Fruit fly (Drosophila melanogaster) whole organism, embryonic: ENCODE data around the gene CG17028.

Experiments used
- Aef1 ChIP-seq: fragments of 200-800 bp; sonication (Bioruptor generic); IDR thresholded peaks from 3 replicates; pipeline ENCODE4 v1.3.6; 2022; ENCODE audit warnings: missing biosample characterization, missing genetic modification characterization
- Antp ChIP-seq: fragments of 200-800 bp; sonication (Bioruptor generic); optimal IDR thresholded peaks from 3 replicates; lab custom pipeline; 2016; ENCODE audit warnings: missing biosample characterization, missing genetic modification characterization
- Awh ChIP-seq: fragments of 200-800 bp; sonication (Bioruptor generic); IDR thresholded peaks from 2 replicates; pipeline ENCODE4, ENCODE4 v1.3.6; 2022; ENCODE audit warnings: missing biosample characterization, missing genetic modification characterization
- CG10209 ChIP-seq: fragments of 200-800 bp; sonication (Bioruptor generic); optimal IDR thresholded peaks from 3 replicates; lab custom pipeline; 2017; ENCODE audit warnings: missing biosample characterization, mild to moderate bottlenecking, missing genetic modification characterization, missing genetic modification reagents
- CG10565 ChIP-seq: fragments of 200-800 bp; sonication (Bioruptor generic); optimal IDR thresholded peaks from 3 replicates; lab custom pipeline; 2016; ENCODE audit warnings: missing biosample characterization, mild to moderate bottlenecking, missing genetic modification characterization
- CG11247 ChIP-seq: fragments of 200-800 bp; sonication (Bioruptor generic); IDR thresholded peaks from 2 replicates; pipeline ENCODE4 v1.3.6; 2022; ENCODE audit warnings: missing biosample characterization, missing genetic modification characterization
- CG11456 ChIP-seq: fragments of 200-800 bp; sonication (Bioruptor generic); IDR thresholded peaks from 3 replicates; pipeline ENCODE4 v1.3.6; 2022; ENCODE audit warnings: missing biosample characterization, missing genetic modification characterization
- CG11696 ChIP-seq: fragments of 200-800 bp; sonication (Bioruptor generic); IDR thresholded peaks from 2 replicates; pipeline ENCODE4 v1.3.6; 2022; ENCODE audit warnings: missing biosample characterization, missing genetic modification characterization
- CG12236 ChIP-seq: fragments of 200-800 bp; sonication (Bioruptor generic); optimal IDR thresholded peaks from 2 replicates; lab custom pipeline; 2016; ENCODE audit warnings: missing biosample characterization, missing genetic modification characterization
- CG14014 ChIP-seq: fragments of 200-800 bp; sonication (Bioruptor generic); IDR thresholded peaks from 2 replicates; pipeline ENCODE4 v1.3.6; 2022; ENCODE audit warnings: missing biosample characterization, missing genetic modification characterization
- CG16815 ChIP-seq: fragments of 200-800 bp; sonication (Bioruptor generic); optimal IDR thresholded peaks from 3 replicates; lab custom pipeline; 2017; ENCODE audit warnings: missing biosample characterization, mild to moderate bottlenecking, missing genetic modification characterization
- CG17361 ChIP-seq: fragments of 200-800 bp; sonication (Bioruptor generic); IDR thresholded peaks from 3 replicates; pipeline ENCODE4 v1.3.6; 2022; ENCODE audit warnings: missing biosample characterization, missing genetic modification characterization
- CG18619 ChIP-seq: fragments of 200-800 bp; sonication (Bioruptor generic); optimal IDR thresholded peaks from 3 replicates; lab custom pipeline; 2017; ENCODE audit warnings: missing biosample characterization, mild to moderate bottlenecking, missing genetic modification characterization
- CG2678 ChIP-seq: fragments of 200-800 bp; sonication (Bioruptor generic); optimal IDR thresholded peaks from 3 replicates; lab custom pipeline; 2019; ENCODE audit warnings: missing biosample characterization, mild to moderate bottlenecking, missing genetic modification characterization, moderate library complexity
- CG30020 ChIP-seq: fragments of 200-800 bp; optimal IDR thresholded peaks from 2 replicates; lab custom pipeline; 2019; ENCODE audit warnings: missing biosample characterization, mild to moderate bottlenecking, missing genetic modification characterization, moderate library complexity
- CG30403 ChIP-seq: fragments of 200-800 bp; sonication (Bioruptor generic); optimal IDR thresholded peaks from 3 replicates; lab custom pipeline; 2016; ENCODE audit warnings: missing biosample characterization, missing genetic modification characterization
- CG31365 ChIP-seq: fragments of 200-800 bp; sonication (Bioruptor generic); optimal IDR thresholded peaks from 2 replicates; lab custom pipeline; 2018; ENCODE audit warnings: missing biosample characterization, mild to moderate bottlenecking, missing genetic modification characterization
- CG3281 ChIP-seq: fragments of 200-800 bp; sonication (Bioruptor generic); optimal IDR thresholded peaks from 3 replicates; lab custom pipeline; 2017; ENCODE audit warnings: missing biosample characterization, mild to moderate bottlenecking, missing genetic modification characterization
- CG3995 ChIP-seq: fragments of 200-800 bp; sonication (Bioruptor generic); optimal IDR thresholded peaks from 3 replicates; lab custom pipeline; 2016; ENCODE audit warnings: missing biosample characterization, missing genetic modification characterization
- CG4328 ChIP-seq: fragments of 200-800 bp; sonication (Bioruptor generic); optimal IDR thresholded peaks from 3 replicates; lab custom pipeline; 2017; ENCODE audit warnings: missing biosample characterization, missing genetic modification reagents, missing genetic modification characterization
- CG4854 ChIP-seq: fragments of 200-800 bp; sonication (Bioruptor generic); optimal IDR thresholded peaks from 2 replicates; lab custom pipeline; 2016; ENCODE audit warnings: missing biosample characterization, missing genetic modification characterization, inconsistent platforms
- CG6689 ChIP-seq: fragments of 200-800 bp; sonication (Bioruptor generic); IDR thresholded peaks from 2 replicates; pipeline ENCODE4 v1.3.6; 2022; ENCODE audit warnings: missing biosample characterization, missing genetic modification characterization
- CG6791 ChIP-seq: fragments of 200-800 bp; sonication (Bioruptor generic); IDR thresholded peaks from 3 replicates; pipeline ENCODE4 v1.3.6; 2022; ENCODE audit warnings: missing biosample characterization, missing genetic modification characterization; ENCODE audit not compliant: partially characterized antibody
- CG7271 ChIP-seq: fragments of 200-800 bp; sonication (Bioruptor generic); optimal IDR thresholded peaks from 2 replicates; lab custom pipeline; 2018; ENCODE audit warnings: missing biosample characterization, mild to moderate bottlenecking, missing genetic modification characterization, moderate library complexity
- CG7372 ChIP-seq: fragments of 200-800 bp; sonication (Bioruptor generic); IDR thresholded peaks from 2 replicates; pipeline ENCODE4 v1.3.6; 2022; ENCODE audit warnings: missing biosample characterization, missing genetic modification characterization
- Drgx ChIP-seq: fragments of 200-800 bp; sonication (Bioruptor generic); IDR thresholded peaks from 2 replicates; pipeline ENCODE4 v1.3.6; 2022; ENCODE audit warnings: missing biosample characterization, missing genetic modification characterization
- Elba2 ChIP-seq: fragments of 200-800 bp; sonication (Bioruptor generic); optimal IDR thresholded peaks from 3 replicates; lab custom pipeline; 2016; ENCODE audit warnings: missing biosample characterization, missing genetic modification characterization
- HHEX ChIP-seq: fragments of 200-800 bp; sonication (Bioruptor generic); optimal IDR thresholded peaks from 3 replicates; lab custom pipeline; 2017; ENCODE audit warnings: missing biosample characterization, mild to moderate bottlenecking, missing genetic modification characterization, missing genetic modification reagents
- Lim3 ChIP-seq: fragments of 200-800 bp; sonication (Bioruptor generic); IDR thresholded peaks from 2 replicates; pipeline ENCODE4 v1.3.6; 2022; ENCODE audit warnings: missing biosample characterization, missing genetic modification characterization
- MTF-1 ChIP-seq: fragments of 200-800 bp; sonication (Bioruptor generic); optimal IDR thresholded peaks from 2 replicates; lab custom pipeline; 2018; ENCODE audit warnings: missing biosample characterization, mild to moderate bottlenecking, missing genetic modification characterization, borderline replicate concordance
- Neu2 ChIP-seq: fragments of 200-800 bp; sonication (Bioruptor generic); optimal IDR thresholded peaks from 3 replicates; lab custom pipeline; 2016; ENCODE audit warnings: missing biosample characterization, missing genetic modification characterization, borderline replicate concordance
- Nf-YA ChIP-seq: fragments of 200-800 bp; sonication (Bioruptor generic); IDR thresholded peaks from 2 replicates; pipeline ENCODE4 v1.3.6; 2022; ENCODE audit warnings: missing biosample characterization, missing genetic modification characterization
- ac ChIP-seq: fragments of 200-800 bp; sonication (Bioruptor generic); optimal IDR thresholded peaks from 3 replicates; lab custom pipeline; 2017; ENCODE audit warnings: missing biosample characterization, mild to moderate bottlenecking, missing genetic modification characterization
- bbx ChIP-seq: fragments of 200-800 bp; sonication (Bioruptor generic); IDR thresholded peaks from 2 replicates; pipeline ENCODE4 v1.3.6; 2022; ENCODE audit warnings: missing biosample characterization, missing genetic modification characterization; ENCODE audit not compliant: partially characterized antibody
- bowl ChIP-seq: fragments of 200-800 bp; sonication (Bioruptor generic); IDR thresholded peaks from 2 replicates; pipeline ENCODE4 v1.3.6; 2022; ENCODE audit warnings: missing biosample characterization, missing genetic modification characterization
- br ChIP-seq: fragments of >200 bp; optimal IDR thresholded peaks from 2 replicates; lab custom pipeline; 2017
- chn ChIP-seq: fragments of 200-800 bp; sonication (Bioruptor generic); optimal IDR thresholded peaks from 2 replicates; lab custom pipeline; 2016; ENCODE audit warnings: missing biosample characterization, missing genetic modification characterization
- cwo ChIP-seq: fragments of 200-800 bp; sonication (Bioruptor generic); optimal IDR thresholded peaks from 3 replicates; lab custom pipeline; 2017; ENCODE audit warnings: missing biosample characterization, missing genetic modification characterization, mild to moderate bottlenecking, moderate library complexity, missing genetic modification reagents
- fd102C ChIP-seq: fragments of 200-800 bp; sonication (Bioruptor generic); optimal IDR thresholded peaks from 2 replicates; lab custom pipeline; 2018; ENCODE audit warnings: missing biosample characterization, mild to moderate bottlenecking, missing genetic modification characterization, moderate library complexity
- grn ChIP-seq: fragments of 200-800 bp; sonication (Bioruptor generic); optimal IDR thresholded peaks from 3 replicates; lab custom pipeline; 2017; ENCODE audit warnings: missing biosample characterization, missing genetic modification characterization
- hbn ChIP-seq: fragments of 200-800 bp; sonication (Bioruptor generic); IDR thresholded peaks from 2 replicates; pipeline ENCODE4 v1.3.6; 2022; ENCODE audit warnings: missing biosample characterization, missing genetic modification characterization; ENCODE audit not compliant: partially characterized antibody
- hkb ChIP-seq, 2 experiments: fragments of 200-800 bp in 1 of 2; fragments of >200 bp in 1 of 2; sonication (Bioruptor generic) in 1 of 2; IDR thresholded peaks in 1 of 2; optimal IDR thresholded peaks in 1 of 2; 2 replicates each; pipeline versions ENCODE4 v1.3.6 to Lab custom; 2017 to 2022; ENCODE audit warnings: missing biosample characterization in 1 of 2, missing genetic modification characterization in 1 of 2
- lilli ChIP-seq: fragments of 200-800 bp; sonication (Bioruptor generic); optimal IDR thresholded peaks from 3 replicates; lab custom pipeline; 2016; ENCODE audit warnings: missing biosample characterization, missing genetic modification characterization
- nau ChIP-seq: fragments of 200-800 bp; sonication (Bioruptor generic); optimal IDR thresholded peaks from 3 replicates; lab custom pipeline; 2017; ENCODE audit warnings: missing biosample characterization, mild to moderate bottlenecking, missing genetic modification characterization, missing genetic modification reagents
- nom ChIP-seq: fragments of 200-800 bp; sonication (Bioruptor generic); optimal IDR thresholded peaks from 2 replicates; lab custom pipeline; 2017; ENCODE audit warnings: missing biosample characterization, missing genetic modification characterization, mild to moderate bottlenecking, moderate library complexity, missing genetic modification reagents
- sim ChIP-seq: fragments of 200-800 bp; sonication (Bioruptor generic); IDR thresholded peaks from 2 replicates; pipeline ENCODE4 v1.3.6; 2022; ENCODE audit warnings: missing biosample characterization, missing genetic modification characterization
- tna ChIP-seq: fragments of 200-800 bp; sonication (Bioruptor generic); IDR thresholded peaks from 2 replicates; pipeline ENCODE4 v1.3.6; 2022; ENCODE audit warnings: missing biosample characterization, missing genetic modification characterization; ENCODE audit not compliant: partially characterized antibody
- unpg ChIP-seq: fragments of 200-800 bp; sonication (Bioruptor generic); optimal IDR thresholded peaks from 3 replicates; lab custom pipeline; 2018; ENCODE audit warnings: missing biosample characterization, mild to moderate bottlenecking, missing genetic modification characterization, moderate library complexity

CG17028 gene

DNA sequence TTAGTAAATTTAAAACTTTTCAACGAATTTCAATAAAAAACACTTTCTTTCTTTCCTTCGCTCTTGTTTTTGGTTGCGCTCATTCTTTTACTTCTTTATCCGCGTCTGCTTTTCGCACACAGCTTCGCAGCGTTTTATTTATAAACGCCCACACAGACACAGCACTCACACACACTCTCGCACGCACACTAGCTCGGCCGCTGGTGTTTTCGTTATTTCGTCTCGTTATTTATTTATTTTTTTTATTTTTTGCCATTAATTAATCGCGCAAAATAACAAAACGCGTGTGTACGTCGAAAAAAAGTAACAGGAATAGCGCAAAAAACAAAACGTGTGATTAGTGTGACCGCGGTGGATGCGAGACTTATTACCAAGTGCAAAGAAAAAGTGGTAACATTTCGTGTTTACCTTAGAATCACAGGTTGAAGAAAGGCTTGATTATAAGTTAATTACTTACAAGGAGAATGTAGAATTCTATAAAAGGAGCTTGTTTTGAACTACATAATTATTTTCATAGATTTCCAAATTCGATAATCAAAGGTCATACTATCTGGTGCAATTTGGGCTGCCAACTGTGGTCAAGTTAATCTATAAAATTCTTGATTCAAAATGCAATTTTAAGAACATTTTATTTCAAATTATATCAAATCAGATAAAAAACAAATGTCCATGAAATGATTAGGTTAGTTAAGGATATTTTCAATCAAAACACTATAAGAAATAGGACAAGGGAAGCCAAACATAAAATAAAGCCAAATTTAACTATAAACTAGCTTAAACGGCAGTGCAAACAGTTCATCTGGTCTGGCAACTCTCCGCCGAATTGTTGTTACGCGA is 26.3 kb downstream of the CG17028 start, which contains the start of the genes hzg and mRpS31 (continued):
- TF ChIP-seq lilli (GFP tag; lab: Kevin White, UChicago) (peak; percentile 72), hbn (GFP tag; lab: Robert Waterston, UW) (no peak), Awh (GFP tag; lab: Robert Waterston, UW) (peak; percentile 53; the same call in 1 of the 2 replicates), CG30403 (GFP tag; lab: Kevin White, UChicago) (peak; percentile 74), cwo (no peak), CG11247 (GFP tag; lab: Robert Waterston, UW) (no peak), unpg (GFP tag; lab: Kevin White, UChicago) (peak; percentile 53), Drgx (GFP tag; lab: Robert Waterston, UW) (peak; percentile 73), bbx (GFP tag; lab: Robert Waterston, UW) (0 out of 2 replicates have a peak, but pooled peaks have one; percentile 12), CG10209 (GFP tag; lab: Kevin White, UChicago) (peak; percentile 34), CG11456 (GFP tag; lab: Robert Waterston, UW) (no peak), chn (GFP tag; lab: Kevin White, UChicago) (peak; percentile 46), CG4854 (GFP tag; lab: Kevin White, UChicago) (no peak), ac (GFP tag; lab: Kevin White, UChicago) (no peak), CG17361 (peak; percentile 73), HHEX (GFP tag; lab: Kevin White, UChicago) (no peak), nom (peak; percentile 88), CG16815 (GFP tag; lab: Kevin White, UChicago) (peak; percentile 2), CG14014 (no peak), Lim3 (GFP tag; lab: Robert Waterston, UW) (no peak), CG4328 (GFP tag; lab: Kevin White, UChicago) (no peak), Antp (peak; percentile 44), CG18619 (GFP tag; lab: Kevin White, UChicago) (peak; percentile 5), CG12236 (no peak), CG10565 (GFP tag; lab: Kevin White, UChicago) (no peak), CG2678 (tag; lab: Kevin White, UChicago) (peak; percentile 68), CG11696 (GFP tag; lab: Robert Waterston, UW) (no peak), Nf-YA (GFP tag; lab: Robert Waterston, UW) (0 out of 2 replicates have a peak, but pooled peaks have one; percentile 7), CG3995 (GFP tag; lab: Kevin White, UChicago) (peak; percentile 46), grn (GFP tag; lab: Kevin White, UChicago) (peak; percentile 10), CG6791 (GFP tag; lab: Robert Waterston, UW) (no peak; the same call in 2 of the 3 replicates), CG30020 (tag; lab: Kevin White, UChicago) (peak; percentile 57), CG3281 (GFP tag; lab: Kevin White, UChicago) (peak; percentile 5), Neu2 (GFP tag; lab: Kevin White, UChicago) (no peak), sim (GFP tag; lab: Robert Waterston, UW) (no peak), CG7271 (no peak), tna (GFP tag; lab: Robert Waterston, UW) (no peak), CG31365 (tag; lab: Kevin White, UChicago) (no peak), nau (GFP tag; lab: Kevin White, UChicago) (no peak), bowl (GFP tag; lab: Robert Waterston, UW) (no peak), MTF-1 (GFP tag; lab: Kevin White, UChicago) (no peak), br (lab: Kevin White, UChicago) (no peak), hkb (optimal IDR thresholded peaks at IDR 0.05; lab: Kevin White, UChicago) (no peak), hkb (GFP tag; IDR thresholded peaks at IDR 0.05; lab: Robert Waterston, UW) (no peak), CG6689 (GFP tag; lab: Robert Waterston, UW) (0 out of 2 replicates have a peak, but pooled peaks have one; percentile 31), Elba2 (no peak), CG7372 (GFP tag; lab: Robert Waterston, UW) (peak; percentile 66; the same call in 1 of the 2 replicates), fd102C (GFP tag; lab: Kevin White, UChicago) (no peak), Aef1 (no peak)
